Worm (Caenorhabditis elegans) whole organism, L3 larva: ENCODE data around the gene R09E10.6.

Experiments
- ZK546.5 ChIP-seq: sonication (generic microtip); optimal IDR thresholded peaks from 2 replicates; lab custom pipeline; 2017; ENCODE audit warnings: missing biosample characterization, missing genetic modification characterization
- ceh-16 ChIP-seq: sonication (generic microtip); optimal IDR thresholded peaks from 2 replicates; lab custom pipeline; 2017; ENCODE audit warnings: missing biosample characterization, missing genetic modification characterization
- ceh-28 ChIP-seq: fragments of 150-350 bp; optimal IDR thresholded peaks from 2 replicates; lab custom pipeline; 2014; ENCODE audit warnings: missing biosample characterization, missing genetic modification reagents, missing genetic modification characterization
- ceh-82 ChIP-seq: fragments of 150-350 bp; optimal IDR thresholded peaks from 2 replicates; lab custom pipeline; 2014; ENCODE audit warnings: missing biosample characterization, missing genetic modification characterization
- elt-2 ChIP-seq: sonication (generic microtip); optimal IDR thresholded peaks from 2 replicates; lab custom pipeline; 2016; ENCODE audit warnings: missing genetic modification reagents, mild to moderate bottlenecking, missing genetic modification characterization, missing compliant biosample characterization
- elt-3 ChIP-seq, 3 experiments: fragments of 150-350 bp in 1 of 3; sonication (generic microtip) in 2 of 3; optimal IDR thresholded peaks; 2 replicates in 2 of 3; 4 replicates in 1 of 3; lab custom pipeline; 2014 to 2017; ENCODE audit warnings: missing biosample characterization in 3 of 3, missing genetic modification characterization in 3 of 3
- eor-1 ChIP-seq, 2 experiments: fragments of 150-350 bp; optimal IDR thresholded peaks; 2 replicates each; lab custom pipeline; 2014 to 2018; ENCODE audit warnings: missing biosample characterization in 2 of 2, missing genetic modification characterization in 2 of 2
- fkh-10 ChIP-seq: sonication (generic microtip); optimal IDR thresholded peaks from 2 replicates; lab custom pipeline; 2017; ENCODE audit warnings: missing biosample characterization, missing genetic modification reagents, missing genetic modification characterization
- fkh-2 ChIP-seq: fragments of 150-350 bp; optimal IDR thresholded peaks from 2 replicates; lab custom pipeline; 2014; ENCODE audit warnings: missing biosample characterization, missing genetic modification reagents, missing genetic modification characterization
- fos-1 ChIP-seq: fragments of 150-350 bp; optimal IDR thresholded peaks from 2 replicates; lab custom pipeline; 2014; ENCODE audit warnings: missing biosample characterization, missing genetic modification characterization
- hmg-11 ChIP-seq: sonication (generic microtip); optimal IDR thresholded peaks from 2 replicates; lab custom pipeline; 2016; ENCODE audit warnings: missing genetic modification characterization, missing compliant biosample characterization
- jun-1 ChIP-seq: fragments of 150-350 bp; optimal IDR thresholded peaks from 2 replicates; lab custom pipeline; 2014; ENCODE audit warnings: missing biosample characterization, missing genetic modification reagents, missing genetic modification characterization
- lin-15B ChIP-seq: fragments of 150-350 bp; optimal IDR thresholded peaks from 2 replicates; lab custom pipeline; 2014; ENCODE audit warnings: missing biosample characterization, missing genetic modification characterization
- lin-39 ChIP-seq: fragments of 150-350 bp; optimal IDR thresholded peaks from 2 replicates; lab custom pipeline; 2018; ENCODE audit warnings: missing biosample characterization, missing genetic modification reagents, missing genetic modification characterization
- lsy-12 ChIP-seq: sonication (generic microtip); optimal IDR thresholded peaks from 2 replicates; lab custom pipeline; 2016; ENCODE audit warnings: mild to moderate bottlenecking, missing genetic modification characterization, missing compliant biosample characterization
- mml-1 ChIP-seq: fragments of 150-350 bp; sonication (generic microtip); optimal IDR thresholded peaks from 3 replicates; lab custom pipeline; 2014; ENCODE audit warnings: missing biosample characterization, missing genetic modification characterization
- nhr-11 ChIP-seq: fragments of 150-350 bp; optimal IDR thresholded peaks from 2 replicates; lab custom pipeline; 2014; ENCODE audit warnings: missing biosample characterization, missing genetic modification characterization
- nhr-23 ChIP-seq: fragments of 150-350 bp; optimal IDR thresholded peaks from 2 replicates; lab custom pipeline; 2014; ENCODE audit warnings: missing biosample characterization, missing genetic modification reagents, missing genetic modification characterization
- nhr-43 ChIP-seq: sonication (generic microtip); optimal IDR thresholded peaks from 2 replicates; lab custom pipeline; 2016; ENCODE audit warnings: mild to moderate bottlenecking, missing genetic modification characterization, missing compliant biosample characterization; ENCODE audit not compliant: poor library complexity, severe bottlenecking
- pha-4 ChIP-seq: fragments of 150-350 bp; optimal IDR thresholded peaks from 2 replicates; lab custom pipeline; 2014; ENCODE audit warnings: missing biosample characterization, missing genetic modification reagents, missing genetic modification characterization
- pqm-1 ChIP-seq: fragments of 150-350 bp; optimal IDR thresholded peaks from 2 replicates; lab custom pipeline; 2017; ENCODE audit warnings: missing biosample characterization, missing genetic modification characterization, inconsistent platforms
- skn-1 ChIP-seq: fragments of 150-350 bp; optimal IDR thresholded peaks from 2 replicates; lab custom pipeline; 2014; ENCODE audit warnings: missing biosample characterization, missing genetic modification characterization
- zag-1 ChIP-seq: fragments of 150-350 bp; optimal IDR thresholded peaks from 2 replicates; lab custom pipeline; 2014; ENCODE audit warnings: missing biosample characterization, missing genetic modification characterization
- ztf-4 ChIP-seq: fragments of 150-350 bp; optimal IDR thresholded peaks from 2 replicates; lab custom pipeline; 2014; ENCODE audit warnings: missing biosample characterization, missing genetic modification characterization

R09E10.6 gene

ce11 chrIV:10243276-10243675 is 50.7 kb downstream of the R09E10.6 start, which contains the start of gene tkt-1:
Gene tkt-1 (plus strand): TSS chrIV:10243612.
- TF ChIP-seq lin-15B (tag; lab: Kevin White, UChicago) (no peak), ZK546.5 (tag; lab: Kevin White, UChicago) (no peak), skn-1 (tag; lab: Kevin White, UChicago) (no peak), hmg-11 (tag; lab: Kevin White, UChicago) (no peak), lsy-12 (tag; lab: Kevin White, UChicago) (no peak), nhr-11 (tag; lab: Kevin White, UChicago) (no peak), zag-1 (tag; lab: Kevin White, UChicago) (no peak), eor-1 (tag; optimal IDR thresholded peaks at IDR 0.05; lab: Kevin White, UChicago) (no peak), ztf-4 (tag; lab: Kevin White, UChicago) (no peak), fkh-10 (GFP tag; lab: Kevin White, UChicago) (no peak), lin-39 (tag; lab: Kevin White, UChicago) (no peak), nhr-43 (tag; lab: Kevin White, UChicago) (no peak), fos-1 (tag; lab: Kevin White, UChicago) (no peak), nhr-23 (no peak), fkh-2 (tag; lab: Kevin White, UChicago) (no peak), elt-2 (tag; lab: Kevin White, UChicago) (peak; percentile 92), ceh-16 (no peak), jun-1 (tag; lab: Kevin White, UChicago) (peak; percentile 55), mml-1 (no peak), ceh-28 (tag; lab: Kevin White, UChicago) (no peak), ceh-82 (tag; lab: Kevin White, UChicago) (no peak), elt-3 (tag; optimal IDR thresholded peaks at IDR 0.05; lab: Kevin White, UChicago) (peak in 1 of 3 experiments; percentile 85), pqm-1 (tag; lab: Kevin White, UChicago) (peak; percentile 88), pha-4 (tag; lab: Kevin White, UChicago) (peak; percentile 19)
